Worm (Caenorhabditis elegans) whole organism, L4 larva: ENCODE results near the gene hum-2.
"Not testable (repeated sequence)": the region's sequence is repeated elsewhere in the genome, so short reads cannot be mapped to it uniquely, and the experiment has no call there.

Source experiments
- D1046.2 ChIP-seq: fragments of 200-800 bp; sonication (Bioruptor generic); IDR thresholded peaks from 2 replicates; pipeline ENCODE4 v1.3.6; 2022; ENCODE audit warnings: missing genetic modification characterization, missing compliant biosample characterization
- F26F4.8 ChIP-seq: fragments of 200-800 bp; sonication (Bioruptor generic); conservative IDR thresholded peaks from 2 replicates; pipeline ENCODE4 v1.3.6; 2022; ENCODE audit warnings: missing genetic modification characterization, missing compliant biosample characterization
- F44E2.7 ChIP-seq: fragments of 200-800 bp; sonication (Bioruptor generic); IDR thresholded peaks from 2 replicates; pipeline ENCODE4 v2.1.2; 2022; ENCODE audit warnings: missing genetic modification characterization, missing compliant biosample characterization
- T26A8.4 ChIP-seq: fragments of 200-800 bp; sonication (Bioruptor generic); IDR thresholded peaks from 2 replicates; pipeline ENCODE4 v1.3.6; 2022; ENCODE audit warnings: missing genetic modification characterization, missing compliant biosample characterization
- Y105C5A.15 ChIP-seq: fragments of 200-800 bp; sonication (Bioruptor generic); IDR thresholded peaks from 2 replicates; pipeline ENCODE4 v1.3.6; 2022; ENCODE audit warnings: missing genetic modification characterization, missing compliant biosample characterization
- Y48G9A.11 ChIP-seq: fragments of 200-800 bp; sonication (Bioruptor generic); IDR thresholded peaks from 2 replicates; pipeline ENCODE4 v1.3.6; 2022; ENCODE audit warnings: missing genetic modification reagents, missing genetic modification characterization, missing compliant biosample characterization
- Y75B8A.6 ChIP-seq: fragments of 200-800 bp; sonication (Bioruptor generic); IDR thresholded peaks from 2 replicates; pipeline ENCODE4 v1.3.6; 2022; ENCODE audit warnings: missing genetic modification reagents, missing genetic modification characterization, missing compliant biosample characterization
- ZK337.2 ChIP-seq: fragments of 200-800 bp; sonication (Bioruptor generic); IDR thresholded peaks from 2 replicates; pipeline ENCODE4 v1.3.6; 2022; ENCODE audit warnings: missing genetic modification reagents, missing genetic modification characterization, missing compliant biosample characterization
- arid-1 ChIP-seq: fragments of 200-800 bp; sonication (Bioruptor generic); conservative IDR thresholded peaks from 2 replicates; pipeline ENCODE4 v1.3.6; 2022; ENCODE audit warnings: missing genetic modification reagents, missing genetic modification characterization, missing compliant biosample characterization
- ceh-20 ChIP-seq: fragments of 200-800 bp; sonication (Bioruptor generic); IDR thresholded peaks from 2 replicates; pipeline ENCODE4 v1.3.6; 2022; ENCODE audit warnings: missing genetic modification reagents, missing genetic modification characterization, missing compliant biosample characterization
- ctbp-1 ChIP-seq: fragments of 200-800 bp; sonication (Bioruptor generic); IDR thresholded peaks from 2 replicates; pipeline ENCODE4 v1.3.6; 2022; ENCODE audit warnings: missing genetic modification reagents, missing genetic modification characterization, missing compliant biosample characterization
- daf-19 ChIP-seq: fragments of 200-800 bp; sonication (Bioruptor generic); conservative IDR thresholded peaks from 2 replicates; pipeline ENCODE4 v1.3.6; 2022; ENCODE audit warnings: missing genetic modification characterization, missing compliant biosample characterization
- dmd-6 ChIP-seq: fragments of 200-800 bp; sonication (Bioruptor generic); IDR thresholded peaks from 2 replicates; pipeline ENCODE4 v1.3.6; 2022; ENCODE audit warnings: missing genetic modification reagents, missing genetic modification characterization, missing compliant biosample characterization
- dmd-8 ChIP-seq: fragments of 200-800 bp; sonication (Bioruptor generic); IDR thresholded peaks from 2 replicates; pipeline ENCODE4 v1.3.6; 2022; ENCODE audit warnings: missing genetic modification characterization, missing compliant biosample characterization
- dmd-9 ChIP-seq: fragments of 200-800 bp; sonication (Bioruptor generic); IDR thresholded peaks from 2 replicates; pipeline ENCODE4 v1.3.6; 2022; ENCODE audit warnings: missing genetic modification reagents, missing genetic modification characterization, missing compliant biosample characterization
- egl-43 ChIP-seq: fragments of 200-800 bp; sonication (Bioruptor generic); IDR thresholded peaks from 2 replicates; pipeline ENCODE4 v1.3.6; 2022; ENCODE audit warnings: missing genetic modification reagents, missing genetic modification characterization, missing compliant biosample characterization
- hmg-1.1 ChIP-seq: fragments of 200-800 bp; sonication (Bioruptor generic); IDR thresholded peaks from 2 replicates; pipeline ENCODE4 v1.3.6; 2022; ENCODE audit warnings: missing genetic modification reagents, missing genetic modification characterization, missing compliant biosample characterization
- lim-7 ChIP-seq: fragments of 200-800 bp; sonication (Bioruptor generic); IDR thresholded peaks from 2 replicates; pipeline ENCODE4 v1.3.6; 2022; ENCODE audit warnings: missing genetic modification characterization, missing compliant biosample characterization
- lin-1 ChIP-seq: fragments of 200-800 bp; sonication (Bioruptor generic); IDR thresholded peaks from 2 replicates; pipeline ENCODE4 v1.3.6; 2022; ENCODE audit warnings: missing genetic modification reagents, missing genetic modification characterization, missing compliant biosample characterization
- lin-29 ChIP-seq: fragments of 200-800 bp; sonication (Bioruptor generic); IDR thresholded peaks from 2 replicates; pipeline ENCODE4 v1.3.6; 2022; ENCODE audit warnings: missing genetic modification reagents, missing genetic modification characterization, missing compliant biosample characterization
- lin-38 ChIP-seq: fragments of 200-800 bp; sonication (Bioruptor generic); IDR thresholded peaks from 2 replicates; pipeline ENCODE4 v1.3.6; 2022; ENCODE audit warnings: missing genetic modification reagents, missing genetic modification characterization, missing compliant biosample characterization
- madf-5 ChIP-seq, 2 experiments: fragments of 200-800 bp; sonication (Bioruptor generic); IDR thresholded peaks; 2 replicates each; pipeline ENCODE4 v1.3.6; 2022; ENCODE audit warnings: missing compliant biosample characterization in 2 of 2, missing genetic modification characterization in 2 of 2
- madf-9 ChIP-seq: fragments of 200-800 bp; sonication (Bioruptor generic); conservative IDR thresholded peaks from 2 replicates; pipeline ENCODE4 v1.3.6; 2022; ENCODE audit warnings: missing genetic modification reagents, missing genetic modification characterization, missing compliant biosample characterization
- mdt-29 ChIP-seq: fragments of 200-800 bp; sonication (Bioruptor generic); IDR thresholded peaks from 2 replicates; pipeline ENCODE4 v1.3.6; 2022; ENCODE audit warnings: missing genetic modification reagents, missing genetic modification characterization, missing compliant biosample characterization
- mxl-2 ChIP-seq: fragments of 200-800 bp; sonication (Bioruptor generic); conservative IDR thresholded peaks from 2 replicates; pipeline ENCODE4 v1.3.6; 2022; ENCODE audit warnings: missing genetic modification reagents, missing genetic modification characterization, missing compliant biosample characterization
- nhr-41 ChIP-seq: fragments of 200-800 bp; sonication (Bioruptor generic); IDR thresholded peaks from 2 replicates; pipeline ENCODE4 v1.3.6; 2022; ENCODE audit warnings: missing genetic modification reagents, missing genetic modification characterization, missing compliant biosample characterization
- nhr-42 ChIP-seq: fragments of 200-800 bp; sonication (Bioruptor generic); IDR thresholded peaks from 2 replicates; pipeline ENCODE4 v1.3.6; 2022; ENCODE audit warnings: missing genetic modification characterization, missing compliant biosample characterization
- pha-4 ChIP-seq, 2 experiments: fragments of 150-350 bp in 1 of 2; fragments of 200-800 bp in 1 of 2; sonication (Bioruptor generic) in 1 of 2; IDR thresholded peaks in 1 of 2; optimal IDR thresholded peaks in 1 of 2; 2 replicates each; pipeline versions ENCODE4 v1.3.6 to Lab custom; 2014 to 2022; ENCODE audit warnings: missing genetic modification characterization in 2 of 2, missing genetic modification reagents in 2 of 2, missing biosample characterization in 1 of 2, missing compliant biosample characterization in 1 of 2
- php-3 ChIP-seq: fragments of 200-800 bp; sonication (Bioruptor generic); IDR thresholded peaks from 2 replicates; pipeline ENCODE4 v1.3.6; 2022; ENCODE audit warnings: missing genetic modification reagents, missing genetic modification characterization, missing compliant biosample characterization
- saeg-2 ChIP-seq: fragments of 200-800 bp; sonication (Bioruptor generic); IDR thresholded peaks from 2 replicates; pipeline ENCODE4 v1.3.6; 2022; ENCODE audit warnings: missing genetic modification reagents, missing genetic modification characterization, missing compliant biosample characterization
- snpc-1.2 ChIP-seq: fragments of 200-800 bp; sonication (Bioruptor generic); IDR thresholded peaks from 2 replicates; pipeline ENCODE4 v1.3.6; 2022; ENCODE audit warnings: missing genetic modification reagents, missing genetic modification characterization, missing compliant biosample characterization
- tra-1 ChIP-seq: fragments of 200-800 bp; sonication (Bioruptor generic); IDR thresholded peaks from 2 replicates; pipeline ENCODE4 v1.3.6; 2022; ENCODE audit warnings: missing genetic modification reagents, missing genetic modification characterization, missing compliant biosample characterization
- vab-7 ChIP-seq: fragments of 200-800 bp; sonication (Bioruptor generic); IDR thresholded peaks from 2 replicates; pipeline ENCODE4 v1.3.6; 2022; ENCODE audit warnings: missing genetic modification reagents, missing genetic modification characterization, missing compliant biosample characterization
- zfp-3 ChIP-seq: fragments of 200-800 bp; sonication (Bioruptor generic); conservative IDR thresholded peaks from 2 replicates; pipeline ENCODE4 v1.3.6; 2022; ENCODE audit warnings: missing genetic modification reagents, missing genetic modification characterization, missing compliant biosample characterization
- zip-11 ChIP-seq: fragments of 200-800 bp; sonication (Bioruptor generic); IDR thresholded peaks from 2 replicates; pipeline ENCODE4 v1.3.6; 2022; ENCODE audit warnings: missing genetic modification characterization, missing compliant biosample characterization

The hum-2 gene

ce11 chrV:9341814-9342213 is 44.2 kb upstream of the hum-2 start:
- TF ChIP-seq D1046.2 (GFP tag; lab: Robert Waterston, UW) (peak; percentile 83), mdt-29 (peak; percentile 58), lin-29 (GFP tag; lab: Robert Waterston, UW) (peak; percentile 88), nhr-42 (peak; percentile 70), snpc-1.2 (GFP tag; lab: Robert Waterston, UW) (peak; percentile 76), arid-1 (GFP tag; lab: Robert Waterston, UW) (peak; percentile 80), hmg-1.1 (GFP tag; lab: Robert Waterston, UW) (peak; percentile 66), lin-38 (peak; percentile 81), lim-7 (peak; percentile 77), ctbp-1 (peak; percentile 75), F26F4.8 (GFP tag; lab: Robert Waterston, UW) (0 out of 2 replicates have a peak, but pooled peaks have one; percentile 40), zfp-3 (GFP tag; lab: Robert Waterston, UW) (peak; percentile 98), madf-9 (GFP tag; lab: Robert Waterston, UW) (peak; percentile 74), Y105C5A.15 (peak; percentile 94), zip-11 (GFP tag; lab: Robert Waterston, UW) (peak; percentile 74; the same call in 1 of the 2 replicates), vab-7 (GFP tag; lab: Robert Waterston, UW) (peak; percentile 56), saeg-2 (peak; percentile 90), ceh-20 (GFP tag; lab: Robert Waterston, UW) (peak; percentile 87), egl-43 (GFP tag; lab: Robert Waterston, UW) (peak; percentile 83), dmd-8 (GFP tag; lab: Robert Waterston, UW) (peak; percentile 72; the same call in 1 of the 2 replicates), Y48G9A.11 (GFP tag; lab: Robert Waterston, UW) (peak; percentile 75), pha-4 (GFP tag; IDR thresholded peaks at IDR 0.05; lab: Robert Waterston, UW) (peak; percentile 87; the same call in 1 of the 2 replicates), daf-19 (peak; percentile 67; the same call in 1 of the 2 replicates), F44E2.7 (GFP tag; lab: Robert Waterston, UW) (peak; percentile 85; the same call in 1 of the 2 replicates), T26A8.4 (GFP tag; lab: Robert Waterston, UW) (peak; percentile 94), dmd-6 (GFP tag; lab: Robert Waterston, UW) (peak; percentile 55), php-3 (GFP tag; lab: Robert Waterston, UW) (peak; percentile 85), dmd-9 (GFP tag; lab: Robert Waterston, UW) (0 out of 2 replicates have a peak, but pooled peaks have one; percentile 50), tra-1 (GFP tag; lab: Robert Waterston, UW) (peak; percentile 92), Y75B8A.6 (peak; percentile 86; the same call in 1 of the 2 replicates), lin-1 (peak; percentile 90), madf-5 (GFP tag; IDR thresholded peaks at IDR 0.05; lab: Robert Waterston, UW) (0 out of 4 replicates have a peak, but pooled peaks of 1 of the 2 experiments have one; percentile 18)
- TF ChIP-seq pha-4 (tag; optimal IDR thresholded peaks at IDR 0.05; lab: Kevin White, UChicago): not testable (repeated sequence)

- TF ChIP-seq tra-1 (GFP tag; lab: Robert Waterston, UW) (peak; percentile 81; the same call in 1 of the 2 replicates), dmd-9 (GFP tag; lab: Robert Waterston, UW) (peak; percentile 71; the same call in 1 of the 2 replicates), dmd-8 (GFP tag; lab: Robert Waterston, UW) (0 out of 2 replicates have a peak, but pooled peaks have one; percentile 56), D1046.2 (GFP tag; lab: Robert Waterston, UW) (peak; percentile 88), saeg-2 (peak; percentile 81), Y105C5A.15 (peak; percentile 76; the same call in 1 of the 2 replicates), F44E2.7 (GFP tag; lab: Robert Waterston, UW) (0 out of 2 replicates have a peak, but pooled peaks have one; percentile 49), ctbp-1 (peak; percentile 82), lin-1 (peak; percentile 53; the same call in 1 of the 2 replicates), arid-1 (GFP tag; lab: Robert Waterston, UW) (peak; percentile 76), php-3 (GFP tag; lab: Robert Waterston, UW) (peak; percentile 86), mxl-2 (peak; percentile 68), dmd-6 (GFP tag; lab: Robert Waterston, UW) (peak; percentile 66), vab-7 (GFP tag; lab: Robert Waterston, UW) (peak; percentile 42; the same call in 1 of the 2 replicates), nhr-41 (0 out of 2 replicates have a peak, but pooled peaks have one; percentile 42), ZK337.2 (GFP tag; lab: Robert Waterston, UW) (0 out of 2 replicates have a peak, but pooled peaks have one; percentile 61), hmg-1.1 (GFP tag; lab: Robert Waterston, UW) (peak; percentile 80), lim-7 (peak; percentile 63; the same call in 1 of the 2 replicates), pha-4 (GFP tag; IDR thresholded peaks at IDR 0.05; lab: Robert Waterston, UW) (peak; percentile 95), madf-9 (GFP tag; lab: Robert Waterston, UW) (peak; percentile 59; the same call in 1 of the 2 replicates), nhr-42 (peak; percentile 90), lin-38 (peak; percentile 78), Y48G9A.11 (GFP tag; lab: Robert Waterston, UW) (peak; percentile 83), mdt-29 (peak; percentile 85), madf-5 (GFP tag; IDR thresholded peaks at IDR 0.05; lab: Robert Waterston, UW) (peak; percentile 64 to 83; a peak in 3 of 4 replicates), Y75B8A.6 (peak; percentile 94), ceh-20 (GFP tag; lab: Robert Waterston, UW) (peak; percentile 83), zip-11 (GFP tag; lab: Robert Waterston, UW) (peak; percentile 80; the same call in 1 of the 2 replicates), snpc-1.2 (GFP tag; lab: Robert Waterston, UW) (peak; percentile 76), egl-43 (GFP tag; lab: Robert Waterston, UW) (peak; percentile 89), zfp-3 (GFP tag; lab: Robert Waterston, UW) (peak; percentile 97), T26A8.4 (GFP tag; lab: Robert Waterston, UW) (peak; percentile 79), lin-29 (GFP tag; lab: Robert Waterston, UW) (peak; percentile 76)
- TF ChIP-seq pha-4 (tag; optimal IDR thresholded peaks at IDR 0.05; lab: Kevin White, UChicago): not testable (repeated sequence)
These were observed 43.7 kb upstream of the hum-2 start for ce11 chrV:9342282-9342681.
